Fruit fly (Drosophila melanogaster) whole organism, adult: ENCODE measurements around the gene Ir75c.

Experiments
- CG14711 ChIP-seq: fragments of 200-800 bp; sonication (Bioruptor generic); optimal IDR thresholded peaks from 2 replicates; lab custom pipeline; 2018; ENCODE audit warnings: missing biosample characterization, mild to moderate bottlenecking, missing genetic modification characterization, moderate library complexity
- CG1620 ChIP-seq: fragments of 200-800 bp; sonication (Bioruptor generic); optimal IDR thresholded peaks from 2 replicates; lab custom pipeline; 2016; ENCODE audit warnings: missing biosample characterization, missing genetic modification characterization
- CG33017 ChIP-seq: fragments of 200-800 bp; sonication (Bioruptor generic); optimal IDR thresholded peaks from 2 replicates; lab custom pipeline; 2018; ENCODE audit warnings: missing biosample characterization, mild to moderate bottlenecking, missing genetic modification characterization, moderate library complexity
- CG7045 ChIP-seq: fragments of 200-800 bp; sonication (Bioruptor generic); optimal IDR thresholded peaks from 2 replicates; lab custom pipeline; 2017; ENCODE audit warnings: missing biosample characterization, mild to moderate bottlenecking, missing genetic modification characterization
- Hr96 ChIP-seq: fragments of 200-800 bp; sonication (Bioruptor generic); optimal IDR thresholded peaks from 2 replicates; lab custom pipeline; 2016; ENCODE audit warnings: missing biosample characterization, missing genetic modification characterization
- Mnt ChIP-seq: fragments of 200-800 bp; sonication (Bioruptor generic); optimal IDR thresholded peaks from 2 replicates; lab custom pipeline; 2016; ENCODE audit warnings: missing biosample characterization, mild to moderate bottlenecking, missing genetic modification characterization
- cic ChIP-seq: fragments of 200-800 bp; sonication (Bioruptor generic); optimal IDR thresholded peaks from 2 replicates; lab custom pipeline; 2017; ENCODE audit warnings: missing biosample characterization, mild to moderate bottlenecking, missing genetic modification characterization, moderate library complexity
- kay ChIP-seq: fragments of 200-800 bp; sonication (Bioruptor generic); peaks from one replicate; lab custom pipeline; 2016; ENCODE audit warnings: missing biosample characterization, missing genetic modification characterization, borderline replicate concordance

dm6 chr3L:17820093-17820492 lies 2.5 kb downstream of the Ir75c start, which contains the start of gene Ir75b:
- no peak for TF ChIP-seq CG14711 (tag; lab: Kevin White, UChicago)
- no peak for TF ChIP-seq kay
- TF ChIP-seq CG7045 (GFP tag; lab: Kevin White, UChicago) = no peak
- TF ChIP-seq CG1620 (GFP tag; lab: Kevin White, UChicago) = no peak
- TF ChIP-seq Mnt (GFP tag; lab: Kevin White, UChicago) = no peak
- no peak for TF ChIP-seq cic (GFP tag; lab: Kevin White, UChicago)
- no peak for TF ChIP-seq Hr96
- TF ChIP-seq CG33017 (tag; lab: Kevin White, UChicago) = no peak
